Worm (Caenorhabditis elegans): ENCODE data around the gene wrt-9.

DNA sequence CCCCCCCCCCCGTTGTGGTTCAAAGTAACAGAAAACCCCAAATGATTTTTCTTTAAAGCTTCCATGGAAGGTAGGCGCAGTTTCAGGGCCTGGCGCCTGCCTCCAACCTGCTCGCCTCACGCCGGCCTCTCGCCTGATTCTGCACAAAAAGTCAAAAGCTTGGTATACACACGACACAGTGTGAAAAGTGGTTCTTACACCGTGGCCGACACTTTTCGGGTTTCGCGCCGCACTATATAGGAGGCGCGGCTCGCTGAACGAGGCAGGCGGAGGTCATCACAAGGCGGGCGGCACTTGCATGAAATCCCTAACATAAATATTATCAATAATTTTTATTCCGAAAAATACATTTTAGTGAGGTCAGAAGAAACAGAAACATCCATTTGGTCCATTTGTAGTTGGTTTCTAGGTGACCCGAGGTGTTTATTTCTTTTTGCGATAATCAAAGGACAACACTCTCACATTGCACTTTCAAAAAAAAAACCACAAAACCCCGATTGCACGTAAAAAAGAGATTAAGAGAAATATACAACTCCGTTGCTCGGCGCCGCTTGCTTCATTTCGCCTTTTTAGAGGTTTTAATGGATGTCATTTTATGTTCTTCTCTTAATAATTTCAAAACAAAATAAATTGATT, 54.6 kb downstream of the wrt-9 start, which contains the start of gene ZK380.2:
- TF ChIP-seq him-1 (tag; optimal IDR thresholded peaks at IDR 0.05) (no peak), dao-5 (tag; optimal IDR thresholded peaks at IDR 0.05) (no peak), W03F9.2 (tag; optimal IDR thresholded peaks at IDR 0.05) (no peak)

Measured in whole organism, L4/young adult.